Worm (Caenorhabditis elegans) whole organism, late embryonic: ENCODE results near the gene Y39B6A.37.

Experiments used
- C08G9.2 ChIP-seq: sonication (generic microtip); optimal IDR thresholded peaks from 2 replicates; lab custom pipeline; 2016; ENCODE audit warnings: mild to moderate bottlenecking, missing genetic modification characterization, moderate library complexity, missing compliant biosample characterization
- C38D4.7 ChIP-seq: fragments of 200-800 bp; sonication (Bioruptor generic); optimal IDR thresholded peaks from 2 replicates; lab custom pipeline; 2018; ENCODE audit warnings: mild to moderate bottlenecking, missing genetic modification characterization, moderate library complexity, missing compliant biosample characterization
- F13H6.1 ChIP-seq: sonication (generic microtip); optimal IDR thresholded peaks from 2 replicates; lab custom pipeline; 2016; ENCODE audit warnings: missing genetic modification characterization, missing compliant biosample characterization
- K02D7.2 ChIP-seq: sonication (generic microtip); optimal IDR thresholded peaks from 2 replicates; lab custom pipeline; 2017; ENCODE audit warnings: mild to moderate bottlenecking, missing genetic modification characterization, missing compliant biosample characterization
- K09A11.1 ChIP-seq: sonication (generic microtip); optimal IDR thresholded peaks from 2 replicates; lab custom pipeline; 2017; ENCODE audit warnings: antibody characterized with exemption, mild to moderate bottlenecking, missing genetic modification characterization, missing compliant biosample characterization; ENCODE audit not compliant: insufficient read depth
- T23F11.4 ChIP-seq: fragments of 200-800 bp; sonication (Bioruptor generic); optimal IDR thresholded peaks from 2 replicates; lab custom pipeline; 2018; ENCODE audit warnings: mild to moderate bottlenecking, missing genetic modification characterization, missing compliant biosample characterization
- Y22D7AL.16 ChIP-seq: sonication (generic microtip); optimal IDR thresholded peaks from 2 replicates; lab custom pipeline; 2016; ENCODE audit warnings: missing genetic modification characterization, missing compliant biosample characterization
- ahr-1 ChIP-seq: sonication (generic microtip); optimal IDR thresholded peaks from 2 replicates; lab custom pipeline; 2016; ENCODE audit warnings: missing genetic modification characterization, missing compliant biosample characterization
- ama-1 ChIP-seq: fragments of 150-350 bp; optimal IDR thresholded peaks from 2 replicates; lab custom pipeline; 2014
- ceh-18 ChIP-seq: sonication (generic microtip); optimal IDR thresholded peaks from 2 replicates; lab custom pipeline; 2016; ENCODE audit warnings: missing genetic modification characterization, missing compliant biosample characterization
- ceh-19 ChIP-seq: fragments of 200-800 bp; sonication (Bioruptor generic); optimal IDR thresholded peaks from 2 replicates; lab custom pipeline; 2018; ENCODE audit warnings: mild to moderate bottlenecking, missing genetic modification characterization, missing compliant biosample characterization
- ceh-22 ChIP-seq: sonication (generic microtip); optimal IDR thresholded peaks from 2 replicates; lab custom pipeline; 2017; ENCODE audit warnings: missing biosample characterization, missing genetic modification characterization
- ceh-24 ChIP-seq: sonication (generic microtip); optimal IDR thresholded peaks from 2 replicates; lab custom pipeline; 2016; ENCODE audit warnings: mild to moderate bottlenecking, missing genetic modification characterization, missing compliant biosample characterization
- ceh-30 ChIP-seq: fragments of 150-350 bp; optimal IDR thresholded peaks from 2 replicates; lab custom pipeline; 2014; ENCODE audit warnings: missing biosample characterization, missing genetic modification characterization
- ceh-31 ChIP-seq: sonication (generic microtip); optimal IDR thresholded peaks from 2 replicates; lab custom pipeline; 2016; ENCODE audit warnings: missing genetic modification characterization, missing compliant biosample characterization
- ceh-48 ChIP-seq: sonication (generic microtip); optimal IDR thresholded peaks from 2 replicates; lab custom pipeline; 2016; ENCODE audit warnings: missing genetic modification characterization, inconsistent platforms, missing compliant biosample characterization
- ceh-6 ChIP-seq: fragments of 200-800 bp; sonication (Bioruptor generic); optimal IDR thresholded peaks from 2 replicates; lab custom pipeline; 2018; ENCODE audit warnings: mild to moderate bottlenecking, missing genetic modification characterization, missing compliant biosample characterization
- ceh-9 ChIP-seq: sonication (generic microtip); optimal IDR thresholded peaks from 2 replicates; lab custom pipeline; 2016; ENCODE audit warnings: mild to moderate bottlenecking, missing genetic modification characterization, inconsistent platforms, missing compliant biosample characterization
- che-1 ChIP-seq: sonication (generic microtip); optimal IDR thresholded peaks from 2 replicates; lab custom pipeline; 2016; ENCODE audit warnings: mild to moderate bottlenecking, missing genetic modification characterization, missing compliant biosample characterization
- dmd-4 ChIP-seq: sonication (generic microtip); optimal IDR thresholded peaks from 2 replicates; lab custom pipeline; 2016; ENCODE audit warnings: borderline replicate concordance, missing genetic modification characterization, missing compliant biosample characterization
- elt-4 ChIP-seq: sonication (generic microtip); optimal IDR thresholded peaks from 2 replicates; lab custom pipeline; 2016; ENCODE audit warnings: missing genetic modification characterization, missing compliant biosample characterization
- ets-4 ChIP-seq: sonication (generic microtip); optimal IDR thresholded peaks from 2 replicates; lab custom pipeline; 2016; ENCODE audit warnings: missing genetic modification characterization, missing compliant biosample characterization
- fax-1 ChIP-seq: sonication (generic microtip); optimal IDR thresholded peaks from 2 replicates; lab custom pipeline; 2016; ENCODE audit warnings: missing genotype, missing genetic modification characterization, missing compliant biosample characterization
- fkh-10 ChIP-seq: fragments of 150-350 bp; optimal IDR thresholded peaks from 2 replicates; lab custom pipeline; 2014; ENCODE audit warnings: missing biosample characterization, missing genetic modification reagents, missing genetic modification characterization
- fkh-6 ChIP-seq: sonication (generic microtip); optimal IDR thresholded peaks from 2 replicates; lab custom pipeline; 2016; ENCODE audit warnings: missing genetic modification characterization, missing compliant biosample characterization
- gmeb-2 ChIP-seq: sonication (generic microtip); optimal IDR thresholded peaks from 2 replicates; lab custom pipeline; 2016; ENCODE audit warnings: missing genetic modification characterization, inconsistent platforms, missing compliant biosample characterization
- hlh-13 ChIP-seq: fragments of 200-800 bp; sonication (Bioruptor generic); optimal IDR thresholded peaks from 2 replicates; lab custom pipeline; 2018; ENCODE audit warnings: mild to moderate bottlenecking, missing genetic modification characterization, missing compliant biosample characterization
- hlh-15 ChIP-seq: sonication (generic microtip); optimal IDR thresholded peaks from 2 replicates; lab custom pipeline; 2016; ENCODE audit warnings: missing genetic modification characterization, missing compliant biosample characterization
- hlh-30 ChIP-seq: sonication (generic microtip); optimal IDR thresholded peaks from 2 replicates; lab custom pipeline; 2017; ENCODE audit warnings: antibody characterized with exemption, missing genetic modification characterization, missing compliant biosample characterization; ENCODE audit not compliant: insufficient read depth
- hlh-8 ChIP-seq: sonication (generic microtip); optimal IDR thresholded peaks from 2 replicates; lab custom pipeline; 2016; ENCODE audit warnings: missing genotype, missing genetic modification characterization, missing compliant biosample characterization
- madf-2 ChIP-seq: sonication (generic microtip); optimal IDR thresholded peaks from 2 replicates; lab custom pipeline; 2017; ENCODE audit warnings: missing genetic modification characterization, missing compliant biosample characterization
- mec-3 ChIP-seq: sonication (generic microtip); optimal IDR thresholded peaks from 2 replicates; lab custom pipeline; 2016; ENCODE audit warnings: borderline replicate concordance, missing genetic modification characterization, missing compliant biosample characterization
- nfya-1 ChIP-seq: sonication (generic microtip); optimal IDR thresholded peaks from 2 replicates; lab custom pipeline; 2017; ENCODE audit warnings: missing genetic modification characterization, mild to moderate bottlenecking, missing compliant biosample characterization, antibody characterized with exemption, moderate library complexity
- nhr-11 ChIP-seq: fragments of 150-350 bp; optimal IDR thresholded peaks from 2 replicates; lab custom pipeline; 2014; ENCODE audit warnings: missing biosample characterization, missing genetic modification characterization
- nhr-232 ChIP-seq: sonication (generic microtip); optimal IDR thresholded peaks from 2 replicates; lab custom pipeline; 2016; ENCODE audit warnings: missing genetic modification characterization, missing compliant biosample characterization
- npax-4 ChIP-seq: sonication (generic microtip); optimal IDR thresholded peaks from 2 replicates; lab custom pipeline; 2016; ENCODE audit warnings: missing genetic modification characterization, missing compliant biosample characterization
- odd-2 ChIP-seq: sonication (generic microtip); optimal IDR thresholded peaks from 2 replicates; lab custom pipeline; 2017; ENCODE audit warnings: antibody characterized with exemption, mild to moderate bottlenecking, missing genetic modification characterization, missing compliant biosample characterization
- pag-3 ChIP-seq: sonication (generic microtip); optimal IDR thresholded peaks from 2 replicates; lab custom pipeline; 2016; ENCODE audit warnings: missing compliant biosample characterization, missing genetic modification characterization, borderline replicate concordance
- pat-9 ChIP-seq: fragments of 200-800 bp; sonication (Bioruptor generic); optimal IDR thresholded peaks from 2 replicates; lab custom pipeline; 2018; ENCODE audit warnings: mild to moderate bottlenecking, missing genetic modification characterization, moderate library complexity, missing compliant biosample characterization
- pax-1 ChIP-seq: fragments of 150-350 bp; optimal IDR thresholded peaks from 2 replicates; lab custom pipeline; 2014; ENCODE audit warnings: missing biosample characterization, missing genetic modification characterization
- pha-2 ChIP-seq: sonication (generic microtip); optimal IDR thresholded peaks from 2 replicates; lab custom pipeline; 2017; ENCODE audit warnings: mild to moderate bottlenecking, missing genetic modification characterization, missing compliant biosample characterization
- pha-4 ChIP-seq: fragments of 150-350 bp; optimal IDR thresholded peaks from 2 replicates; lab custom pipeline; 2018; ENCODE audit warnings: missing biosample characterization, missing genetic modification reagents, missing genetic modification characterization
- pqm-1 ChIP-seq: sonication (generic microtip); optimal IDR thresholded peaks from 2 replicates; lab custom pipeline; 2016; ENCODE audit warnings: missing genetic modification characterization, missing compliant biosample characterization
- pros-1 ChIP-seq: fragments of 150-350 bp; optimal IDR thresholded peaks from 2 replicates; lab custom pipeline; 2014; ENCODE audit warnings: missing biosample characterization, missing genetic modification reagents, missing genetic modification characterization
- ref-2 ChIP-seq: sonication (generic microtip); optimal IDR thresholded peaks from 2 replicates; lab custom pipeline; 2016; ENCODE audit warnings: missing genetic modification characterization, missing compliant biosample characterization
- sdc-2 ChIP-seq: sonication (generic microtip); optimal IDR thresholded peaks from 2 replicates; lab custom pipeline; 2016; ENCODE audit warnings: missing genotype, missing genetic modification characterization, missing compliant biosample characterization
- sox-4 ChIP-seq: sonication (generic microtip); optimal IDR thresholded peaks from 2 replicates; lab custom pipeline; 2017; ENCODE audit warnings: mild to moderate bottlenecking, missing genetic modification characterization, inconsistent platforms, missing compliant biosample characterization
- tbx-7 ChIP-seq: sonication (generic microtip); optimal IDR thresholded peaks from 2 replicates; lab custom pipeline; 2016; ENCODE audit warnings: missing genotype, missing genetic modification characterization, missing compliant biosample characterization
- ttx-3 ChIP-seq: sonication (generic microtip); optimal IDR thresholded peaks from 2 replicates; lab custom pipeline; 2016; ENCODE audit warnings: missing genetic modification reagents, missing genetic modification characterization, missing compliant biosample characterization
- unc-3 ChIP-seq, 2 experiments: fragments of 200-800 bp in 1 of 2; sonication (Bioruptor generic) in 1 of 2; sonication (generic microtip) in 1 of 2; conservative IDR thresholded peaks in 1 of 2; optimal IDR thresholded peaks in 1 of 2; 2 replicates each; pipeline versions ENCODE4 v1.3.6 to Lab custom; 2016 to 2022; ENCODE audit warnings: missing compliant biosample characterization in 2 of 2, missing genetic modification characterization in 2 of 2, missing genetic modification reagents in 1 of 2
- unc-42 ChIP-seq: sonication (generic microtip); optimal IDR thresholded peaks from 2 replicates; lab custom pipeline; 2016; ENCODE audit warnings: missing genotype, missing genetic modification characterization, missing compliant biosample characterization
- unc-55 ChIP-seq: sonication (generic microtip); optimal IDR thresholded peaks from 2 replicates; lab custom pipeline; 2017; ENCODE audit warnings: missing biosample characterization, missing genetic modification reagents, missing genetic modification characterization

Y39B6A.37 gene

ce11 chrV:18967479-18968056, 23.1 kb upstream of the Y39B6A.37 start, which contains the start of gene Y39B6A.43:
Y39B6A.43 (minus strand) TSS chrV:18967829.
- TF ChIP-seq fax-1 (no peak), ceh-30 (tag; lab: Kevin White, UChicago) (no peak), ceh-22 (tag; lab: Kevin White, UChicago) (no peak), ceh-6 (GFP tag; lab: Kevin White, UChicago) (peak; percentile 13), pros-1 (tag; lab: Kevin White, UChicago) (peak; percentile 35), mec-3 (no peak), K09A11.1 (tag; lab: Kevin White, UChicago) (peak; percentile 19), unc-55 (peak; percentile 25), pax-1 (peak; percentile 88), ceh-48 (tag; lab: Kevin White, UChicago) (peak; percentile 84), hlh-30 (tag; lab: Kevin White, UChicago) (peak; percentile 52), pag-3 (tag; lab: Kevin White, UChicago) (no peak), pat-9 (no peak), ets-4 (tag; lab: Kevin White, UChicago) (peak; percentile 69), ceh-24 (tag; lab: Kevin White, UChicago) (no peak), odd-2 (tag; lab: Kevin White, UChicago) (no peak), madf-2 (tag; lab: Kevin White, UChicago) (peak; percentile 15), nfya-1 (tag; lab: Kevin White, UChicago) (peak; percentile 89), F13H6.1 (tag; lab: Kevin White, UChicago) (no peak), sdc-2 (tag; lab: Kevin White, UChicago) (no peak), ama-1 (lab: Kevin White, UChicago) (no peak), sox-4 (tag; lab: Kevin White, UChicago) (no peak), npax-4 (tag; lab: Kevin White, UChicago) (no peak), elt-4 (no peak), nhr-232 (tag; lab: Kevin White, UChicago) (no peak), unc-3 (GFP tag; conservative IDR thresholded peaks at IDR 0.05; lab: Robert Waterston, UW) (no peak), unc-3 (tag; optimal IDR thresholded peaks at IDR 0.05; lab: Kevin White, UChicago) (peak; percentile 65), nhr-11 (no peak), ceh-18 (peak; percentile 63), dmd-4 (tag; lab: Kevin White, UChicago) (no peak), ceh-31 (tag; lab: Kevin White, UChicago) (peak; percentile 66), unc-42 (tag; lab: Kevin White, UChicago) (peak; percentile 63), ttx-3 (no peak), ceh-9 (tag; lab: Kevin White, UChicago) (no peak), che-1 (tag; lab: Kevin White, UChicago) (no peak), pha-4 (tag; lab: Kevin White, UChicago) (no peak), K02D7.2 (no peak), Y22D7AL.16 (tag; lab: Kevin White, UChicago) (no peak), ahr-1 (no peak), tbx-7 (tag; lab: Kevin White, UChicago) (peak; percentile 13), fkh-6 (tag; lab: Kevin White, UChicago) (no peak), hlh-13 (no peak), hlh-15 (no peak), pqm-1 (tag; lab: Kevin White, UChicago) (no peak), T23F11.4 (GFP tag; lab: Kevin White, UChicago) (no peak), C38D4.7 (GFP tag; lab: Kevin White, UChicago) (no peak), ref-2 (peak; percentile 72), hlh-8 (tag; lab: Kevin White, UChicago) (no peak), gmeb-2 (tag; lab: Kevin White, UChicago) (no peak), C08G9.2 (peak; percentile 44), pha-2 (tag; lab: Kevin White, UChicago) (peak; percentile 81), fkh-10 (GFP tag; lab: Kevin White, UChicago) (peak; percentile 49), ceh-19 (GFP tag; lab: Kevin White, UChicago) (no peak)
